Fruit fly (Drosophila melanogaster) whole organism, prepupa: ENCODE data around the gene MKP-4.

ENCODE experiments used
- Smox ChIP-seq: fragments of 200-800 bp; sonication (Bioruptor generic); optimal IDR thresholded peaks from 3 replicates; lab custom pipeline; 2016; ENCODE audit warnings: missing biosample characterization, missing genetic modification characterization
- dsx ChIP-seq: fragments of 200-800 bp; optimal IDR thresholded peaks from 3 replicates; lab custom pipeline; 2019; ENCODE audit warnings: missing biosample characterization, mild to moderate bottlenecking, missing genetic modification characterization, moderate library complexity; ENCODE audit not compliant: poor library complexity, severe bottlenecking
- esn ChIP-seq: fragments of 200-800 bp; sonication (Bioruptor generic); optimal IDR thresholded peaks from 2 replicates; lab custom pipeline; 2016; ENCODE audit warnings: missing biosample characterization, mild to moderate bottlenecking, missing genetic modification characterization, moderate library complexity
- fkh ChIP-seq: fragments of 200-800 bp; sonication (Bioruptor generic); optimal IDR thresholded peaks from 3 replicates; lab custom pipeline; 2017; ENCODE audit warnings: missing biosample characterization, mild to moderate bottlenecking, missing genetic modification characterization, moderate library complexity

DNA sequence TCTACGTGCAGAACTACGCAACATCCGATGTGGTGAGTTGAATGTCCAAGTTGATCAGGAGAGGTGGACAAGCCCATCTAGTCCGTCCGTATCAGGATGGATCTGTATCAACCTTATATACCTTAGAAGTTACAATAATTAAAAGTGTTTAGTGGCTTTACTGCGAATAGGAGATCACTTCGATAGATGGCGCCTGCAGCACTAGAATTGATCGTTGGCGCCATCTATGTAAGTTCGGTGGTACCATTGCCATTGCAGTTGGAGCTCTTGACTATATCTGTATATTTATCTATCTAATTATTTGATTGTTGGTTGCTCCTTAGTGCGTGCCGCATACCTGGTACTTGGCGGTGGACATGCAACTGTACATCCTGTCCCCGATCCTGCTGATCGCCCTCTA is 37.8 kb upstream of the MKP-4 start:
- TF ChIP-seq fkh (GFP tag; lab: Kevin White, UChicago) (no peak), esn (GFP tag; lab: Kevin White, UChicago) (no peak), dsx (GFP tag; lab: Kevin White, UChicago) (no peak), Smox (GFP tag; lab: Kevin White, UChicago) (no peak)
